Worm (Caenorhabditis elegans) whole organism, late embryonic: ENCODE measurements around the gene F58B3.6.

Source experiments
- ceh-14 ChIP-seq: sonication (generic microtip); optimal IDR thresholded peaks from 2 replicates; lab custom pipeline; 2016; ENCODE audit warnings: missing genotype, missing genetic modification characterization, missing compliant biosample characterization
- hlh-6 ChIP-seq: sonication (generic microtip); optimal IDR thresholded peaks from 2 replicates; lab custom pipeline; 2016; ENCODE audit warnings: missing genotype, missing genetic modification characterization, missing compliant biosample characterization
- lin-11 ChIP-seq: fragments of 200-800 bp; sonication (Bioruptor generic); optimal IDR thresholded peaks from 2 replicates; lab custom pipeline; 2018; ENCODE audit warnings: mild to moderate bottlenecking, missing genetic modification characterization, missing compliant biosample characterization

- TF ChIP-seq ceh-14 (tag; lab: Kevin White, UChicago) (no peak), lin-11 (tag; lab: Kevin White, UChicago) (no peak), hlh-6 (tag; lab: Kevin White, UChicago) (no peak)
These were observed 33.1 kb upstream of the F58B3.6 start for ce11 chrIV:11603265-11603840.
